Fruit fly (Drosophila melanogaster): ENCODE data around the gene RpS13.
A peak's percentile ranks its signal among the peaks of the same experiment; 100 is the strongest.

The RpS13 gene

DNA sequence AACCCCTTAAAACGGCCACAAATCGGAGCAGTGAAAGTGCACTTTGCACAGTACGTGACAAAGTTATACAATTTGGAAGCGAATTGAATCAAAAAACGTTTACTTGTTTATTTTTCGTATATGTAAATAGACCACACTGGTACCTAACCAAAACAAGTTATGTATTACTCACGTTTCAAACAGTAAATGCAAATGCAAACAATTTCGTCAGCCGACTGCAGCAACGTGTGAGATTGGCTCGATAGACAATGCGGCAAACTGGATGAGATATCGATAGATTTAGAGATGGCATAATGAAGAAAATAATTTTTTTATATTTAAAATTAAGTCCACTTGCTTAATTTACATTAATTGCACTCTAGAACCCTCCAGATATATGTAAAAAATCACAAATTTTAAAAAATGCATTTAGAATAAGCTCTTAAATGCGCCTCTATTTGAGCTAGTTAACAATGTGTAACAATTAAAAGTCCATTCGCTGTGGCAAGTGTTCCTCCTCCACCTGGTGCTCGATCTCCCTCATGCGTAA is 17.1 kb upstream of the RpS13 start, which contains the start of gene AlaRS:
Gene AlaRS, minus strand, starts transcription at position 257 of the 529 bp plus-strand sequence.
- peak; percentile 61 for TF ChIP-seq CG12768 (GFP tag; optimal IDR thresholded peaks at IDR 0.05)
- TF ChIP-seq bab1 (GFP tag; optimal IDR thresholded peaks at IDR 0.05): peak; percentile 71
- peak; percentile 87 for TF ChIP-seq kay (GFP tag; ENCODE audit: borderline replicate concordance)
- no peak for TF ChIP-seq cnc (optimal IDR thresholded peaks at IDR 0.05)
- peak; percentile 40 for TF ChIP-seq CG1620 (GFP tag; optimal IDR thresholded peaks at IDR 0.05)
- TF ChIP-seq Mnt (GFP tag; optimal IDR thresholded peaks at IDR 0.05): peak; percentile 90
- TF ChIP-seq pad (GFP tag; optimal IDR thresholded peaks at IDR 0.05): no peak
- TF ChIP-seq CG7045 (GFP tag; optimal IDR thresholded peaks at IDR 0.05): peak; percentile 29
- no peak for TF ChIP-seq Clk (GFP tag; optimal IDR thresholded peaks at IDR 0.05)
- peak; percentile 34 for TF ChIP-seq toe (GFP tag; optimal IDR thresholded peaks at IDR 0.05)
- TF ChIP-seq CG7101 (tag; optimal IDR thresholded peaks at IDR 0.05): peak; percentile 51
- TF ChIP-seq CG11617 (GFP tag; optimal IDR thresholded peaks at IDR 0.05): peak; percentile 70
- TF ChIP-seq tj (GFP tag; optimal IDR thresholded peaks at IDR 0.05): peak; percentile 69
- TF ChIP-seq Crg-1 (GFP tag; optimal IDR thresholded peaks at IDR 0.05): peak; percentile 30
- TF ChIP-seq cic (GFP tag; optimal IDR thresholded peaks at IDR 0.05): peak; percentile 24
- peak; percentile 60 for TF ChIP-seq CG33017 (tag; optimal IDR thresholded peaks at IDR 0.05)
- TF ChIP-seq CG5204 (GFP tag; optimal IDR thresholded peaks at IDR 0.05): peak; percentile 37
- no peak for TF ChIP-seq ovo (GFP tag; optimal IDR thresholded peaks at IDR 0.05)
- no peak for TF ChIP-seq Hr96 (GFP tag; optimal IDR thresholded peaks at IDR 0.05)
- TF ChIP-seq CG14711 (tag; optimal IDR thresholded peaks at IDR 0.05): peak; percentile 52

DNA sequence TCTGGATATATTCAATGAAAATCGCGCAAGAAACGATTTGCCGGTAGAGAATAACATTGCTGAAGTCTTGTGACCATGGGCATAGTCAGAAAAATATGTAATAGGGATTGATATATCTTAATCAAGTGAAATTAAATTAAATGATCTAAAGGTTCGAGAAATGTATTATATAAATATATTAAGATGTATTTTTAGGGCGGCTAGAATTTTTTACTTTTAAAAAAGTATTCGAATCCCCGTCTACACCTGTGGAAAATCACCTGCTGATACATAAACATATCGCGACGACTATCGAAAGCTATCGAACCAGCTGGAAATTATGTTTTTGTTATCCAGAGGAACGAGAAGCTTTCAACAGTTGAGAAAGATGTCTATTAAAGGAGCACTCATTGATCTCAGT is 12.3 kb upstream of the RpS13 start, which contains the start of the genes CG13390 and CG17294:
Gene CG13390, minus strand, starts transcription at position 81 of the 400 bp plus-strand sequence.
Gene CG17294, plus strand, starts transcription at position 319 of the 400 bp plus-strand sequence.
- peak; percentile 100 for TF ChIP-seq CG7101 (tag; optimal IDR thresholded peaks at IDR 0.05)
- TF ChIP-seq cnc (optimal IDR thresholded peaks at IDR 0.05): no peak
- peak; percentile 99 for TF ChIP-seq CG7045 (GFP tag; optimal IDR thresholded peaks at IDR 0.05)
- peak; percentile 100 for TF ChIP-seq CG12768 (GFP tag; optimal IDR thresholded peaks at IDR 0.05)
- TF ChIP-seq tj (GFP tag; optimal IDR thresholded peaks at IDR 0.05): peak; percentile 88
- peak; percentile 99 for TF ChIP-seq CG33017 (tag; optimal IDR thresholded peaks at IDR 0.05)
- TF ChIP-seq bab1 (GFP tag; optimal IDR thresholded peaks at IDR 0.05): peak; percentile 100
- TF ChIP-seq cic (GFP tag; optimal IDR thresholded peaks at IDR 0.05): peak; percentile 93
- peak; percentile 95 for TF ChIP-seq Hr96 (GFP tag; optimal IDR thresholded peaks at IDR 0.05)
- TF ChIP-seq CG1620 (GFP tag; optimal IDR thresholded peaks at IDR 0.05): peak; percentile 98
- peak; percentile 99 for TF ChIP-seq CG14711 (tag; optimal IDR thresholded peaks at IDR 0.05)
- TF ChIP-seq Crg-1 (GFP tag; optimal IDR thresholded peaks at IDR 0.05): peak; percentile 98
- no peak for TF ChIP-seq CG5204 (GFP tag; optimal IDR thresholded peaks at IDR 0.05)
- TF ChIP-seq Clk (GFP tag; optimal IDR thresholded peaks at IDR 0.05): peak; percentile 98
- peak; percentile 97 for TF ChIP-seq kay (GFP tag; ENCODE audit: borderline replicate concordance)
- peak; percentile 94 for TF ChIP-seq Mnt (GFP tag; optimal IDR thresholded peaks at IDR 0.05)
- TF ChIP-seq pad (GFP tag; optimal IDR thresholded peaks at IDR 0.05): peak; percentile 95
- TF ChIP-seq toe (GFP tag; optimal IDR thresholded peaks at IDR 0.05): peak; percentile 98
- TF ChIP-seq ovo (GFP tag; optimal IDR thresholded peaks at IDR 0.05): peak; percentile 88
- peak; percentile 99 for TF ChIP-seq CG11617 (GFP tag; optimal IDR thresholded peaks at IDR 0.05)

DNA sequence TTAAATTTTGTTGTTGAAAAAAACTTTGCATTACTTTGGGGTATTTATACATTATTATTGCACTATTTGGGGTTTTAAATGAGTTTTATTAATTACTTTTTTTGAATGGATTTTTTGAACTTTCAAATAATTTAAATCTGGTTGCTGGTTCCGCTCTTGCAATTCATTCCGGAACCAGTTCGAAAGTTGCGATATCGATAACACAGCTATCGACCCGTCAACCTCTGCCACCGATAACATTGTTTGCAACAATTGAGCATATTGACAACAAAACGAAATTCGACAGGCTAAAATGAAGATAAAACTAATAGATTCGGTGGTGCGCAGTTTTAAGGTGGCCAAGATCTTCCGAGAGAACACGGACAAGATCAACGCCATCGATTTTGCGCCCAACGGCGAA is 9.8 kb upstream of the RpS13 start, which contains the start of gene Wdr82:
Gene Wdr82, plus strand, starts transcription at position 227 of the 400 bp plus-strand sequence.
- TF ChIP-seq ovo (GFP tag; optimal IDR thresholded peaks at IDR 0.05) (no peak), toe (GFP tag; optimal IDR thresholded peaks at IDR 0.05) (no peak), Mnt (GFP tag; optimal IDR thresholded peaks at IDR 0.05) (no peak), tj (GFP tag; optimal IDR thresholded peaks at IDR 0.05) (no peak), bab1 (GFP tag; optimal IDR thresholded peaks at IDR 0.05) (peak; percentile 56), Clk (GFP tag; optimal IDR thresholded peaks at IDR 0.05) (no peak), CG5204 (GFP tag; optimal IDR thresholded peaks at IDR 0.05) (no peak), CG12768 (GFP tag; optimal IDR thresholded peaks at IDR 0.05) (no peak), CG1620 (GFP tag; optimal IDR thresholded peaks at IDR 0.05) (no peak)

DNA sequence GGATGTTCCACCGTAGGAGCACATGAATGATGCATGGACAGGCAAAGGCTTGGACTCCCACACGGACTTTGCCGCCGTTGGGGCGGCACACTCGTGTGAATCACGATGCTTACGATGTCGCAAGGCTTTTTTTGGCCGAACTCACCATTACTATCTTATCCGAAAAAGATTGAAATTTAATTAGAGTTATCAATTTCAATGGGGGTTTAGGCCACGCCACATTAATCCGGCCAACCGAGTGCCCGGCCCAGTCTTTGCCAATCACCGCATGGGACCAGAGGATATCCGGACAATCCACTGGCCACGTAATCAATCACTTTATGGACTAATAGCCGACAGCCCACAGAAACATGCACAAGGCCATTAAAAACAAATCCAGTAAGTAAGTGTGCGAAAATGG is 7.8 kb upstream of the RpS13 start:
- TF ChIP-seq CG7045 (GFP tag; optimal IDR thresholded peaks at IDR 0.05): no peak

dm6 chr2L:8371354-8371937 is 7.0 kb upstream of the RpS13 start:
- no peak for TF ChIP-seq Crg-1 (GFP tag; optimal IDR thresholded peaks at IDR 0.05)
- TF ChIP-seq CG14711 (tag; optimal IDR thresholded peaks at IDR 0.05): peak; percentile 29
- TF ChIP-seq cnc (optimal IDR thresholded peaks at IDR 0.05): no peak
- TF ChIP-seq CG12768 (GFP tag; optimal IDR thresholded peaks at IDR 0.05): peak; percentile 64
- peak; percentile 9 for TF ChIP-seq bab1 (GFP tag; optimal IDR thresholded peaks at IDR 0.05)
- peak; percentile 22 for TF ChIP-seq toe (GFP tag; optimal IDR thresholded peaks at IDR 0.05)
- TF ChIP-seq CG7101 (tag; optimal IDR thresholded peaks at IDR 0.05): peak; percentile 17

Measured in whole organism, adult.